Fruit fly (Drosophila melanogaster) whole organism, pupa: ENCODE measurements around the gene CG8372.

Experiments used
- CG13204 ChIP-seq: fragments of 200-800 bp; sonication (Bioruptor generic); optimal IDR thresholded peaks from 2 replicates; lab custom pipeline; 2018; ENCODE audit warnings: missing biosample characterization, mild to moderate bottlenecking, missing genetic modification characterization, moderate library complexity
- CG14655 ChIP-seq: fragments of 200-800 bp; sonication (Bioruptor generic); optimal IDR thresholded peaks from 3 replicates; lab custom pipeline; 2017; ENCODE audit warnings: mild to moderate bottlenecking, missing biosample characterization, missing genetic modification reagents, missing genetic modification characterization
- CG17806 ChIP-seq: fragments of 200-800 bp; sonication (Bioruptor generic); optimal IDR thresholded peaks from 2 replicates; lab custom pipeline; 2018; ENCODE audit warnings: missing biosample characterization, mild to moderate bottlenecking, missing genetic modification characterization, moderate library complexity
- CG34367 ChIP-seq: fragments of 200-800 bp; sonication (Bioruptor generic); optimal IDR thresholded peaks from 2 replicates; lab custom pipeline; 2018; ENCODE audit warnings: missing biosample characterization, mild to moderate bottlenecking, missing genetic modification characterization
- CG4496 ChIP-seq: fragments of 200-800 bp; sonication (Bioruptor generic); IDR thresholded peaks from 3 replicates; pipeline ENCODE4 v1.3.6; 2022; ENCODE audit warnings: missing biosample characterization, missing genetic modification characterization
- CG8159 ChIP-seq: fragments of 200-800 bp; sonication (Bioruptor generic); optimal IDR thresholded peaks from 3 replicates; lab custom pipeline; 2018; ENCODE audit warnings: missing biosample characterization, mild to moderate bottlenecking, missing genetic modification characterization, moderate library complexity
- EcR ChIP-seq: fragments of 200-800 bp; sonication (Bioruptor generic); optimal IDR thresholded peaks from 3 replicates; lab custom pipeline; 2019; ENCODE audit warnings: missing biosample characterization, missing genetic modification characterization, mild to moderate bottlenecking, moderate library complexity, missing genetic modification reagents
- Ets98B ChIP-seq: fragments of 200-800 bp; sonication (Bioruptor generic); IDR thresholded peaks from 2 replicates; pipeline ENCODE4 v1.3.6; 2022; ENCODE audit warnings: missing biosample characterization, missing genetic modification characterization
- Pif1B ChIP-seq: fragments of 200-800 bp; sonication (Bioruptor generic); optimal IDR thresholded peaks from 3 replicates; lab custom pipeline; 2016; ENCODE audit warnings: missing biosample characterization, missing genetic modification characterization
- Snoo ChIP-seq: fragments of 200-800 bp; sonication (Bioruptor generic); optimal IDR thresholded peaks from 3 replicates; lab custom pipeline; 2017; ENCODE audit warnings: missing biosample characterization, mild to moderate bottlenecking, missing genetic modification characterization, inconsistent platforms
- rn ChIP-seq: fragments of 200-800 bp; sonication (Bioruptor generic); IDR thresholded peaks from 2 replicates; pipeline ENCODE4 v1.3.6; 2022; ENCODE audit warnings: missing biosample characterization, missing genetic modification characterization

dm6 chr2L:8217917-8218316, 5.2 kb upstream of the CG8372 start, which contains the start of gene CG8292:
- TF ChIP-seq CG17806 (tag; lab: Kevin White, UChicago) (no peak), Snoo (tag; lab: Kevin White, UChicago) (no peak), CG14655 (no peak), EcR (GFP tag; lab: Kevin White, UChicago) (no peak), CG8159 (tag; lab: Kevin White, UChicago) (no peak), Pif1B (GFP tag; lab: Kevin White, UChicago) (no peak), CG34367 (tag; lab: Kevin White, UChicago) (no peak), Ets98B (no peak), CG4496 (no peak), CG13204 (GFP tag; lab: Kevin White, UChicago) (no peak), rn (no peak)
